Worm (Caenorhabditis elegans) whole organism, L4 larva: Measurements from ENCODE around the gene K02H11.9.
A peak's percentile ranks its signal among the peaks of the same experiment; 100 is the strongest.

Experiments
- R02D3.7 ChIP-seq: fragments of 150-350 bp; sonication (generic microtip); optimal IDR thresholded peaks from 3 replicates; lab custom pipeline; 2014; ENCODE audit warnings: missing biosample characterization, missing genetic modification characterization
- T26A8.4 ChIP-seq: fragments of 200-800 bp; sonication (Bioruptor generic); IDR thresholded peaks from 2 replicates; pipeline ENCODE4 v1.3.6; 2022; ENCODE audit warnings: missing genetic modification characterization, missing compliant biosample characterization
- Y48G9A.11 ChIP-seq: fragments of 200-800 bp; sonication (Bioruptor generic); IDR thresholded peaks from 2 replicates; pipeline ENCODE4 v1.3.6; 2022; ENCODE audit warnings: missing genetic modification reagents, missing genetic modification characterization, missing compliant biosample characterization
- Y5F2A.4 ChIP-seq: fragments of 200-800 bp; sonication (Bioruptor generic); optimal IDR thresholded peaks from 2 replicates; lab custom pipeline; 2018; ENCODE audit warnings: mild to moderate bottlenecking, missing genetic modification characterization, missing compliant biosample characterization
- Y75B8A.6 ChIP-seq: fragments of 200-800 bp; sonication (Bioruptor generic); IDR thresholded peaks from 2 replicates; pipeline ENCODE4 v1.3.6; 2022; ENCODE audit warnings: missing genetic modification reagents, missing genetic modification characterization, missing compliant biosample characterization
- aha-1 ChIP-seq: fragments of 150-350 bp; peaks from one replicate; lab custom pipeline; 2014; ENCODE audit warnings: missing biosample characterization, missing genetic modification characterization
- ama-1 ChIP-seq: fragments of 150-350 bp; optimal IDR thresholded peaks from 2 replicates; lab custom pipeline; 2014; ENCODE audit warnings: inconsistent platforms, mixed read lengths
- attf-4 ChIP-seq: sonication (generic microtip); optimal IDR thresholded peaks from 3 replicates; lab custom pipeline; 2017; ENCODE audit warnings: missing biosample characterization, missing genetic modification characterization
- ceh-44 ChIP-seq: fragments of 200-800 bp; sonication (Bioruptor generic); IDR thresholded peaks from 2 replicates; pipeline ENCODE4 v1.3.6; 2022; ENCODE audit warnings: missing genetic modification reagents, missing genetic modification characterization, missing compliant biosample characterization
- ceh-62 ChIP-seq: sonication (generic microtip); optimal IDR thresholded peaks from 2 replicates; lab custom pipeline; 2017; ENCODE audit warnings: missing biosample characterization, missing genetic modification characterization
- ceh-82 ChIP-seq: sonication (generic microtip); optimal IDR thresholded peaks from 2 replicates; lab custom pipeline; 2017; ENCODE audit warnings: missing biosample characterization, missing genetic modification characterization
- daf-16 ChIP-seq, 3 experiments: sonication (generic microtip); optimal IDR thresholded peaks; 2 replicates each; lab custom pipeline; 2016 to 2017; ENCODE audit warnings: missing genetic modification characterization in 3 of 3, missing genetic modification reagents in 3 of 3, mild to moderate bottlenecking in 2 of 3, missing compliant biosample characterization in 2 of 3, missing biosample characterization in 1 of 3, moderate library complexity in 1 of 3
- daf-8 ChIP-seq: fragments of 200-800 bp; sonication (Bioruptor generic); IDR thresholded peaks from 2 replicates; pipeline ENCODE4 v1.3.6; 2022; ENCODE audit warnings: missing genetic modification characterization, missing compliant biosample characterization
- dmd-6 ChIP-seq: fragments of 200-800 bp; sonication (Bioruptor generic); IDR thresholded peaks from 2 replicates; pipeline ENCODE4 v1.3.6; 2022; ENCODE audit warnings: missing genetic modification reagents, missing genetic modification characterization, missing compliant biosample characterization
- dmd-8 ChIP-seq: fragments of 200-800 bp; sonication (Bioruptor generic); IDR thresholded peaks from 2 replicates; pipeline ENCODE4 v1.3.6; 2022; ENCODE audit warnings: missing genetic modification characterization, missing compliant biosample characterization
- dpl-1 ChIP-seq: fragments of 150-350 bp; optimal IDR thresholded peaks from 2 replicates; lab custom pipeline; 2014; ENCODE audit warnings: missing biosample characterization, missing genetic modification reagents, missing genetic modification characterization
- gei-8 ChIP-seq: fragments of 200-800 bp; sonication (Bioruptor generic); optimal IDR thresholded peaks from 2 replicates; lab custom pipeline; 2018; ENCODE audit warnings: mild to moderate bottlenecking, missing genetic modification characterization, missing compliant biosample characterization
- lin-13 ChIP-seq: fragments of 150-350 bp; optimal IDR thresholded peaks from 2 replicates; lab custom pipeline; 2014; ENCODE audit warnings: missing biosample characterization, missing genetic modification reagents, missing genetic modification characterization
- mes-2 ChIP-seq: sonication (generic microtip); optimal IDR thresholded peaks from 2 replicates; lab custom pipeline; 2016; ENCODE audit warnings: missing genotype, mild to moderate bottlenecking, missing genetic modification characterization, missing compliant biosample characterization; ENCODE audit not compliant: poor library complexity, severe bottlenecking
- nhr-237 ChIP-seq: sonication (generic microtip); optimal IDR thresholded peaks from 2 replicates; lab custom pipeline; 2017; ENCODE audit warnings: missing biosample characterization, missing genetic modification characterization
- nhr-28 ChIP-seq: fragments of 150-350 bp; optimal IDR thresholded peaks from 2 replicates; lab custom pipeline; 2014; ENCODE audit warnings: missing biosample characterization, missing genetic modification characterization
- nhr-41 ChIP-seq: fragments of 200-800 bp; sonication (Bioruptor generic); IDR thresholded peaks from 2 replicates; pipeline ENCODE4 v1.3.6; 2022; ENCODE audit warnings: missing genetic modification reagents, missing genetic modification characterization, missing compliant biosample characterization
- nhr-48 ChIP-seq: sonication (generic microtip); optimal IDR thresholded peaks from 2 replicates; lab custom pipeline; 2016; ENCODE audit warnings: mild to moderate bottlenecking, missing genetic modification characterization, missing compliant biosample characterization
- nhr-6 ChIP-seq: fragments of 150-350 bp; optimal IDR thresholded peaks from 2 replicates; lab custom pipeline; 2014; ENCODE audit warnings: missing biosample characterization, missing genetic modification characterization
- nhr-77 ChIP-seq: fragments of 150-350 bp; optimal IDR thresholded peaks from 2 replicates; lab custom pipeline; 2014; ENCODE audit warnings: missing biosample characterization, missing genetic modification characterization
- pqm-1 ChIP-seq: sonication (generic microtip); optimal IDR thresholded peaks from 2 replicates; lab custom pipeline; 2017; ENCODE audit warnings: missing biosample characterization, missing genetic modification characterization
- set-16 ChIP-seq: fragments of 200-800 bp; sonication (Bioruptor generic); IDR thresholded peaks from 2 replicates; pipeline ENCODE4 v1.3.6; 2022; ENCODE audit warnings: missing genetic modification reagents, missing genetic modification characterization, missing compliant biosample characterization
- skn-1 ChIP-seq: fragments of 150-350 bp; optimal IDR thresholded peaks from 2 replicates; lab custom pipeline; 2014; ENCODE audit warnings: missing biosample characterization, missing genetic modification characterization
- snpc-4 ChIP-seq: fragments of 150-350 bp; optimal IDR thresholded peaks from 2 replicates; lab custom pipeline; 2014; ENCODE audit warnings: missing biosample characterization, missing genetic modification characterization
- spr-3 ChIP-seq: fragments of 200-800 bp; sonication (Bioruptor generic); optimal IDR thresholded peaks from 2 replicates; lab custom pipeline; 2018; ENCODE audit warnings: mild to moderate bottlenecking, missing genetic modification characterization, missing compliant biosample characterization
- tag-97 ChIP-seq: fragments of 200-800 bp; sonication (Bioruptor generic); IDR thresholded peaks from 2 replicates; pipeline ENCODE4 v1.3.6; 2022; ENCODE audit warnings: missing genetic modification characterization, missing compliant biosample characterization
- unc-62 ChIP-seq, 3 experiments: fragments of 150-350 bp in 1 of 3; sonication (generic microtip); optimal IDR thresholded peaks in 2 of 3; peaks in 1 of 3; 1 replicate in 1 of 3; 2 replicates in 2 of 3; lab custom pipeline; 2014 to 2017; ENCODE audit warnings: missing biosample characterization in 3 of 3, missing genetic modification characterization in 3 of 3, missing genetic modification reagents in 3 of 3, missing genotype in 1 of 3
- vab-7 ChIP-seq: fragments of 200-800 bp; sonication (Bioruptor generic); IDR thresholded peaks from 2 replicates; pipeline ENCODE4 v1.3.6; 2022; ENCODE audit warnings: missing genetic modification reagents, missing genetic modification characterization, missing compliant biosample characterization
- zfp-3 ChIP-seq: fragments of 200-800 bp; sonication (Bioruptor generic); conservative IDR thresholded peaks from 2 replicates; pipeline ENCODE4 v1.3.6; 2022; ENCODE audit warnings: missing genetic modification reagents, missing genetic modification characterization, missing compliant biosample characterization
- zip-2 ChIP-seq: fragments of 150-350 bp; optimal IDR thresholded peaks from 2 replicates; lab custom pipeline; 2014; ENCODE audit warnings: missing biosample characterization, missing genetic modification characterization
- ztf-7 ChIP-seq: fragments of 150-350 bp; optimal IDR thresholded peaks from 2 replicates; lab custom pipeline; 2014; ENCODE audit warnings: missing biosample characterization, missing genetic modification characterization

The K02H11.9 gene

ce11 chrV:1558113-1558512 lies 21.2 kb upstream of the K02H11.9 start:
- peak; percentile 8 for TF ChIP-seq nhr-28 (tag; lab: Kevin White, UChicago)
- no peak for TF ChIP-seq daf-16 (GFP tag; optimal IDR thresholded peaks at IDR 0.05; lab: Kevin White, UChicago)
- TF ChIP-seq daf-16 (tag; optimal IDR thresholded peaks at IDR 0.05; lab: Kevin White, UChicago) = peak; percentile 57
- no peak for TF ChIP-seq snpc-4 (tag; lab: Kevin White, UChicago)
- TF ChIP-seq, all 104 proteins: peak for 2

DNA sequence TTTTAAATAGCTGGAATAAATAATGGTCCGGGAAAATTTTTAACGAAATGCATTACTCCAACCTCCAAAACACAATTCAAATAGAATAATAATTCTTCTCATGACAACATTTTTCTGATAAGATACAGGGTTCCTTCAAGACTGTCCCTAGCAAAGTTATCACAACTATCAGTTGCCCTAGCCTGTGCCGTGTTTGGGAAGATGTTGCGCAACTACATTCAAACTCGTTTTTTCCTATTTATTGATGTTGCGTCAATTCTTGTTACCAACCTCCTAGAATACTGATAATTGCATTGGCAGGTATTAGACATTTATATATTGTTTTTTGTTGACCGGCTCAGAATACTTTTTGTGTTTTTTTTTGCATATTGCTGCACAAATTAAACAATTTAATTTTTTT lies 18.2 kb upstream of the K02H11.9 start:
- TF ChIP-seq zip-2 (tag; lab: Kevin White, UChicago) (no peak), R02D3.7 (tag; lab: Kevin White, UChicago) (no peak), tag-97 (no peak), ceh-44 (GFP tag; lab: Robert Waterston, UW) (no peak), ceh-82 (tag; lab: Kevin White, UChicago) (no peak), dmd-6 (GFP tag; lab: Robert Waterston, UW) (no peak)

DNA sequence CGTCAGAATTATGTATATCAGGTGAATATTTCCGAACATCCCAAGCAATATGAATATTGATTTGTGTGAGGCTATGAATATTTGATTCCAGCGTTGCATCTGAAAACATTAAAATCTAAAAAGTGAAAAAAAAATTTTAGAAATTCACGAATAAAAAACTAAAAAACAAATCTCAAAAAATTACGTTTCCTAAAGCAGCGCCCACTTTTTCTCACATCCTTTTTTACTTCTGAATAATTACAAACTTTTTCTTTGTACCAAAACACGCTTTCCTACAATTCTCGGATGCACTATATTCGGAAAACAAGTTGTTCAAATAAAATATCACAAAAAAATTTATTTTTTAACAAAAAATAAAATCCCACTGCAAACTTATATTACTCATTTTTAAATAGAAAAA lies 16.1 kb upstream of the K02H11.9 start, which contains the start of gene srsx-8:
Gene srsx-8 (minus strand): TSS at position 101 of the 400 bp plus-strand sequence.
- TF ChIP-seq lin-13 (GFP tag; lab: Kevin White, UChicago) (no peak), daf-8 (GFP tag; lab: Robert Waterston, UW) (no peak), nhr-237 (tag; lab: Kevin White, UChicago) (no peak), nhr-48 (tag; lab: Kevin White, UChicago) (no peak), ztf-7 (tag; lab: Kevin White, UChicago) (no peak), tag-97 (no peak), ceh-44 (GFP tag; lab: Robert Waterston, UW) (no peak), T26A8.4 (GFP tag; lab: Robert Waterston, UW) (no peak), gei-8 (GFP tag; lab: Kevin White, UChicago) (no peak), dmd-8 (GFP tag; lab: Robert Waterston, UW) (no peak), mes-2 (tag; lab: Kevin White, UChicago) (no peak), zfp-3 (GFP tag; lab: Robert Waterston, UW) (no peak), snpc-4 (tag; lab: Kevin White, UChicago) (no peak), nhr-6 (no peak), vab-7 (GFP tag; lab: Robert Waterston, UW) (no peak), Y5F2A.4 (GFP tag; lab: Kevin White, UChicago) (no peak), dpl-1 (no peak), pqm-1 (no peak), aha-1 (tag; lab: Kevin White, UChicago) (no peak)

- TF ChIP-seq nhr-6 = no peak
- TF ChIP-seq unc-62 (GFP tag; optimal IDR thresholded peaks at IDR 0.05 in 1 of 2; lab: Kevin White, UChicago) = peak in 1 of 2 experiments; percentile 91
- TF ChIP-seq unc-62 (tag; optimal IDR thresholded peaks at IDR 0.05; lab: Kevin White, UChicago) = no peak
These were observed 14.3 kb upstream of the K02H11.9 start for ce11 chrV:1551143-1551542.

DNA sequence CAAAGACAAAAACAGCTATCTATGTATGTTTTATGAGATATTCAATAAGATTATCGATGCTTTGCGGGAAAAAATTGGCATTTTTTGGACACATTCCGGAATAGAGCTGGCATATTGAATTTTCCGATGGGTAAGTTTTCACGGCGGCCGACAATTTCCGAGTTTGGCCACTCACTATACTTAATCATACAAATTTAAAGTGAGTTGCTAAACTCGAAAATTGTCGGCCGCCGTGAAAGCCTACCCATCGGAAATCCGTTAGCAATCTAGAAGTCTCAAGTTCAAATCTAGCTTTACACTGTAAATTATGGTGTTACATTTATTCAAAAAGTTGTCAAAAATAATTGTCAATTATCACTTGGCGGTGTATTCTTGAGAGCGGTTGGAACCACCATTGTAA lies 13.8 kb upstream of the K02H11.9 start:
- TF ChIP-seq Y48G9A.11 (GFP tag; lab: Robert Waterston, UW) = no peak
- peak; percentile 60 for TF ChIP-seq aha-1 (tag; lab: Kevin White, UChicago)
- no peak for TF ChIP-seq dpl-1
- TF ChIP-seq, all 104 proteins: peak for 1

ce11 chrV:1547843-1548242 lies 11.0 kb upstream of the K02H11.9 start, which contains the start of gene F52F10.2:
F52F10.2 (plus strand) TSS chrV:1548143.
- TF ChIP-seq spr-3 (GFP tag; lab: Kevin White, UChicago) (no peak), nhr-77 (tag; lab: Kevin White, UChicago) (no peak), ceh-82 (tag; lab: Kevin White, UChicago) (no peak), attf-4 (tag; lab: Kevin White, UChicago) (no peak), Y75B8A.6 (no peak), skn-1 (tag; lab: Kevin White, UChicago) (no peak), nhr-41 (no peak), ama-1 (lab: Kevin White, UChicago) (no peak), mes-2 (tag; lab: Kevin White, UChicago) (no peak), Y48G9A.11 (GFP tag; lab: Robert Waterston, UW) (no peak), ceh-62 (tag; lab: Kevin White, UChicago) (no peak), set-16 (no peak)
